Worm (Caenorhabditis elegans): ENCODE results near the gene Y73F8A.26.
A peak's percentile ranks its signal among the peaks of the same experiment; 100 is the strongest.

Y73F8A.26 gene

ce11 chrIV:15526477-15526876 lies 53.0 kb downstream of the Y73F8A.26 start (continued):
- TF ChIP-seq skn-1 (tag; optimal IDR thresholded peaks at IDR 0.05) = no peak
- TF ChIP-seq mef-2 (tag; optimal IDR thresholded peaks at IDR 0.05) = no peak
- TF ChIP-seq nhr-77 (tag; optimal IDR thresholded peaks at IDR 0.05) = no peak
- peak in 1 of 3 experiments; percentile 0 for TF ChIP-seq ceh-82 (tag; optimal IDR thresholded peaks at IDR 0.05)
- TF ChIP-seq ets-5 (GFP tag; IDR thresholded peaks at IDR 0.05) = no peak
- TF ChIP-seq sptf-1 (tag; optimal IDR thresholded peaks at IDR 0.05) = no peak
- TF ChIP-seq nhr-76 (tag; optimal IDR thresholded peaks at IDR 0.05) = no peak
- TF ChIP-seq xbp-1 (tag; optimal IDR thresholded peaks at IDR 0.05) = peak; percentile 65
- peak; percentile 46 for TF ChIP-seq isw-1 (GFP tag; IDR thresholded peaks at IDR 0.05)
- peak; percentile 48 for TF ChIP-seq lin-13 (GFP tag; optimal IDR thresholded peaks at IDR 0.05)
- TF ChIP-seq pqm-1 (tag; optimal IDR thresholded peaks at IDR 0.05) = no peak
- no peak for TF ChIP-seq ztf-4 (tag; optimal IDR thresholded peaks at IDR 0.05)
- peak in 1 of 2 experiments; percentile 26 for TF ChIP-seq mdl-1 (tag; optimal IDR thresholded peaks at IDR 0.05)
- TF ChIP-seq ceh-8 (GFP tag; optimal IDR thresholded peaks at IDR 0.05) = no peak
- TF ChIP-seq sox-4 (tag; optimal IDR thresholded peaks at IDR 0.05) = peak; percentile 46
- no peak for TF ChIP-seq hpl-2 (GFP tag; optimal IDR thresholded peaks at IDR 0.05)
- peak; percentile 89 for TF ChIP-seq ceh-90 (tag; optimal IDR thresholded peaks at IDR 0.05)
- peak; percentile 86 to 93 (median 90) for TF ChIP-seq dpl-1 (GFP tag; optimal IDR thresholded peaks at IDR 0.05)
- TF ChIP-seq fkh-8 (tag; optimal IDR thresholded peaks at IDR 0.05) = peak; percentile 7
- TF ChIP-seq elt-3 (tag; optimal IDR thresholded peaks at IDR 0.05) = peak in 2 of 6 experiments; percentile 35 to 49
- TF ChIP-seq C34B4.2 (tag; optimal IDR thresholded peaks at IDR 0.05) = peak; percentile 21
- TF ChIP-seq sup-37 (GFP tag; optimal IDR thresholded peaks at IDR 0.05) = peak; percentile 37
- TF ChIP-seq swsn-7 (tag; optimal IDR thresholded peaks at IDR 0.05) = peak; percentile 59
- no peak for TF ChIP-seq hlh-4 (tag; optimal IDR thresholded peaks at IDR 0.05)
- TF ChIP-seq lin-39 (tag; optimal IDR thresholded peaks at IDR 0.05) = peak; percentile 7
- TF ChIP-seq lin-15B (tag; optimal IDR thresholded peaks at IDR 0.05) = no peak
- TF ChIP-seq ceh-63 (GFP tag; optimal IDR thresholded peaks at IDR 0.05) = no peak
- no peak for TF ChIP-seq ama-1 (optimal IDR thresholded peaks at IDR 0.05)
- TF ChIP-seq elt-2 (tag; optimal IDR thresholded peaks at IDR 0.05) = peak; percentile 59
- TF ChIP-seq jun-1 (tag; optimal IDR thresholded peaks at IDR 0.05) = no peak
- peak; percentile 94 for TF ChIP-seq nhr-85 (tag)
- peak; percentile 65 for TF ChIP-seq pax-3 (tag; optimal IDR thresholded peaks at IDR 0.05)
- TF ChIP-seq dsc-1 (tag; optimal IDR thresholded peaks at IDR 0.05) = peak; percentile 75
- peak; percentile 85 for TF ChIP-seq egl-13 (tag; optimal IDR thresholded peaks at IDR 0.05)
- peak in 1 of 2 experiments; percentile 81 for TF ChIP-seq ztf-11 (tag; optimal IDR thresholded peaks at IDR 0.05)
- peak; percentile 17 for TF ChIP-seq snpc-4 (tag; optimal IDR thresholded peaks at IDR 0.05)
- TF ChIP-seq ces-1 (GFP tag; optimal IDR thresholded peaks at IDR 0.05) = no peak
- peak; percentile 67 to 68 for TF ChIP-seq lsy-2 (tag; optimal IDR thresholded peaks at IDR 0.05)
- TF ChIP-seq F16B12.6 (tag; optimal IDR thresholded peaks at IDR 0.05) = peak; percentile 29
- TF ChIP-seq nhr-20 (tag; optimal IDR thresholded peaks at IDR 0.05) = peak; percentile 70
- peak; percentile 16 for TF ChIP-seq zip-4 (GFP tag; optimal IDR thresholded peaks at IDR 0.05)
- TF ChIP-seq mep-1 (tag; optimal IDR thresholded peaks at IDR 0.05) = peak; percentile 41
- peak; percentile 82 for TF ChIP-seq irx-1 (tag; optimal IDR thresholded peaks at IDR 0.05)
- TF ChIP-seq zag-1 (tag; optimal IDR thresholded peaks at IDR 0.05) = no peak
- peak; percentile 19 for TF ChIP-seq vab-15 (tag; optimal IDR thresholded peaks at IDR 0.05)
- TF ChIP-seq Y116A8C.19 (tag; optimal IDR thresholded peaks at IDR 0.05; ENCODE audit: borderline replicate concordance) = peak; percentile 1
- no peak for TF ChIP-seq unc-62 (GFP tag; optimal IDR thresholded peaks at IDR 0.05)
- peak; percentile 34; the same call in 1 of the 2 replicates for TF ChIP-seq ceh-88 (GFP tag; IDR thresholded peaks at IDR 0.05)
- TF ChIP-seq C16A3.4 (tag; optimal IDR thresholded peaks at IDR 0.05) = peak; percentile 0
- TF ChIP-seq fos-1 (tag; optimal IDR thresholded peaks at IDR 0.05) = no peak
- peak; percentile 86 for TF ChIP-seq fkh-4 (tag; optimal IDR thresholded peaks at IDR 0.05; ENCODE audit: borderline replicate concordance)
- TF ChIP-seq nhr-28 (tag; optimal IDR thresholded peaks at IDR 0.05) = no peak
- peak; percentile 84 to 94 for TF ChIP-seq lin-35 (GFP tag; optimal IDR thresholded peaks at IDR 0.05)
- TF ChIP-seq nhr-71 (tag; optimal IDR thresholded peaks at IDR 0.05) = peak; percentile 80
